Fruit fly (Drosophila melanogaster) whole organism, prepupa: ENCODE measurements around the gene Rlb1.
A peak's percentile ranks its signal among the peaks of the same experiment; 100 is the strongest.

Experiments
- Blimp-1 ChIP-seq: fragments of 200-800 bp; sonication (Bioruptor generic); optimal IDR thresholded peaks from 3 replicates; lab custom pipeline; 2017; ENCODE audit warnings: missing biosample characterization, missing genetic modification characterization, mild to moderate bottlenecking, moderate library complexity, missing genetic modification reagents
- CG10631 ChIP-seq: fragments of 200-800 bp; sonication (Bioruptor generic); optimal IDR thresholded peaks from 2 replicates; lab custom pipeline; 2016; ENCODE audit warnings: missing biosample characterization, missing genetic modification characterization
- CG10669 ChIP-seq: fragments of 200-800 bp; sonication (Bioruptor generic); optimal IDR thresholded peaks from 3 replicates; lab custom pipeline; 2018; ENCODE audit warnings: missing biosample characterization, mild to moderate bottlenecking, missing genetic modification characterization, moderate library complexity
- CG11902 ChIP-seq: fragments of 200-800 bp; sonication (Bioruptor generic); optimal IDR thresholded peaks from 3 replicates; lab custom pipeline; 2016; ENCODE audit warnings: missing biosample characterization, missing genetic modification characterization
- CG15336 ChIP-seq: fragments of 200-800 bp; sonication (Bioruptor generic); IDR thresholded peaks from 2 replicates; pipeline ENCODE4 v1.3.6; 2022; ENCODE audit warnings: missing biosample characterization, missing genetic modification characterization
- CG3032 ChIP-seq: fragments of 200-800 bp; optimal IDR thresholded peaks from 2 replicates; lab custom pipeline; 2019; ENCODE audit warnings: missing biosample characterization, mild to moderate bottlenecking, missing genetic modification characterization, moderate library complexity
- CG31627 ChIP-seq: fragments of 200-800 bp; sonication (Bioruptor generic); optimal IDR thresholded peaks from 3 replicates; lab custom pipeline; 2016; ENCODE audit warnings: missing biosample characterization, missing genetic modification characterization
- CG32006 ChIP-seq: fragments of 200-800 bp; sonication (Bioruptor generic); optimal IDR thresholded peaks from 3 replicates; lab custom pipeline; 2017; ENCODE audit warnings: missing biosample characterization, mild to moderate bottlenecking, missing genetic modification characterization
- CG34406 ChIP-seq: fragments of 200-800 bp; sonication (Bioruptor generic); optimal IDR thresholded peaks from 3 replicates; lab custom pipeline; 2016; ENCODE audit warnings: missing biosample characterization, missing genetic modification characterization
- CG3919 ChIP-seq: fragments of 200-800 bp; sonication (Bioruptor generic); optimal IDR thresholded peaks from 3 replicates; lab custom pipeline; 2016; ENCODE audit warnings: missing biosample characterization, missing genetic modification characterization
- CG4318 ChIP-seq: fragments of 200-800 bp; sonication (Bioruptor generic); optimal IDR thresholded peaks from 3 replicates; lab custom pipeline; 2017; ENCODE audit warnings: missing biosample characterization, mild to moderate bottlenecking, missing genetic modification characterization
- CG6163 ChIP-seq: fragments of 200-800 bp; sonication (Bioruptor generic); IDR thresholded peaks from 3 replicates; pipeline ENCODE4 v1.3.6; 2022; ENCODE audit warnings: missing biosample characterization, missing genetic modification characterization
- CG6276 ChIP-seq: fragments of 200-800 bp; sonication (Bioruptor generic); optimal IDR thresholded peaks from 2 replicates; lab custom pipeline; 2017; ENCODE audit warnings: missing biosample characterization, mild to moderate bottlenecking, missing genetic modification characterization
- CG6792 ChIP-seq: fragments of 200-800 bp; sonication (Bioruptor generic); optimal IDR thresholded peaks from 3 replicates; lab custom pipeline; 2016; ENCODE audit warnings: missing biosample characterization, missing genetic modification characterization
- CG6808 ChIP-seq: fragments of 200-800 bp; sonication (Bioruptor generic); optimal IDR thresholded peaks from 3 replicates; lab custom pipeline; 2017; ENCODE audit warnings: missing biosample characterization, missing genetic modification characterization, mild to moderate bottlenecking, moderate library complexity, missing genetic modification reagents
- CG6854 ChIP-seq: fragments of 200-800 bp; sonication (Bioruptor generic); optimal IDR thresholded peaks from 2 replicates; lab custom pipeline; 2017; ENCODE audit warnings: missing biosample characterization, mild to moderate bottlenecking, missing genetic modification characterization
- CG7368 ChIP-seq: fragments of 200-800 bp; sonication (Bioruptor generic); optimal IDR thresholded peaks from 3 replicates; lab custom pipeline; 2016; ENCODE audit warnings: missing biosample characterization, missing genetic modification characterization
- CG8119 ChIP-seq: fragments of 200-800 bp; sonication (Bioruptor generic); IDR thresholded peaks from 3 replicates; pipeline ENCODE4 v1.3.6; 2022; ENCODE audit warnings: missing biosample characterization, missing genetic modification characterization
- CG8319 ChIP-seq: fragments of 200-800 bp; sonication (Bioruptor generic); optimal IDR thresholded peaks from 3 replicates; lab custom pipeline; 2016; ENCODE audit warnings: missing biosample characterization, missing genetic modification characterization
- CG8632 ChIP-seq: fragments of 200-800 bp; sonication (Bioruptor generic); optimal IDR thresholded peaks from 3 replicates; lab custom pipeline; 2016; ENCODE audit warnings: missing biosample characterization, missing genetic modification characterization
- CG9139 ChIP-seq: fragments of 200-800 bp; sonication (Bioruptor generic); optimal IDR thresholded peaks from 3 replicates; lab custom pipeline; 2017; ENCODE audit warnings: missing biosample characterization, mild to moderate bottlenecking, missing genetic modification characterization
- Eip75B ChIP-seq: fragments of 200-800 bp; sonication (Bioruptor generic); optimal IDR thresholded peaks from 3 replicates; lab custom pipeline; 2016; ENCODE audit warnings: missing biosample characterization, missing genetic modification characterization
- Eip78C ChIP-seq: fragments of 200-800 bp; sonication (Bioruptor generic); peaks from one replicate; lab custom pipeline; 2016; ENCODE audit warnings: missing biosample characterization, missing genetic modification characterization
- Eip93F ChIP-seq: fragments of 200-800 bp; sonication (Bioruptor generic); optimal IDR thresholded peaks from 2 replicates; lab custom pipeline; 2016; ENCODE audit warnings: missing biosample characterization, mild to moderate bottlenecking, missing genetic modification characterization
- Ets21C ChIP-seq: fragments of 200-800 bp; sonication (Bioruptor generic); optimal IDR thresholded peaks from 3 replicates; lab custom pipeline; 2016; ENCODE audit warnings: missing biosample characterization, missing genetic modification characterization
- Ets96B ChIP-seq: fragments of 200-800 bp; optimal IDR thresholded peaks from 2 replicates; lab custom pipeline; 2019; ENCODE audit warnings: missing biosample characterization, mild to moderate bottlenecking, missing genetic modification characterization, moderate library complexity
- Gug ChIP-seq: fragments of 200-800 bp; sonication (Bioruptor generic); IDR thresholded peaks from 2 replicates; pipeline ENCODE4 v1.3.6; 2022; ENCODE audit warnings: missing biosample characterization, missing genetic modification characterization
- Hr38 ChIP-seq: sonication (Bioruptor generic); optimal IDR thresholded peaks from 2 replicates; lab custom pipeline; 2016; ENCODE audit warnings: missing biosample characterization, missing genetic modification characterization
- Hr39 ChIP-seq: fragments of 200-800 bp; sonication (Bioruptor generic); optimal IDR thresholded peaks from 2 replicates; lab custom pipeline; 2016; ENCODE audit warnings: missing biosample characterization, missing genetic modification characterization
- Hr4 ChIP-seq: fragments of 200-800 bp; sonication (Bioruptor generic); optimal IDR thresholded peaks from 3 replicates; lab custom pipeline; 2016; ENCODE audit warnings: missing biosample characterization, missing genetic modification characterization
- Lpt ChIP-seq: fragments of 200-800 bp; sonication (Bioruptor generic); optimal IDR thresholded peaks from 3 replicates; lab custom pipeline; 2016; ENCODE audit warnings: missing biosample characterization, missing genetic modification characterization
- Met ChIP-seq: fragments of 200-800 bp; sonication (Bioruptor generic); optimal IDR thresholded peaks from 3 replicates; lab custom pipeline; 2016; ENCODE audit warnings: missing biosample characterization, missing genetic modification characterization
- OdsH ChIP-seq: fragments of 200-800 bp; sonication (Bioruptor generic); optimal IDR thresholded peaks from 3 replicates; lab custom pipeline; 2016; ENCODE audit warnings: missing biosample characterization, missing genetic modification characterization
- Smox ChIP-seq: fragments of 200-800 bp; sonication (Bioruptor generic); optimal IDR thresholded peaks from 3 replicates; lab custom pipeline; 2016; ENCODE audit warnings: missing biosample characterization, missing genetic modification characterization
- achi ChIP-seq: fragments of 200-800 bp; sonication (Bioruptor generic); optimal IDR thresholded peaks from 3 replicates; lab custom pipeline; 2016; ENCODE audit warnings: missing biosample characterization, missing genetic modification characterization
- cyc ChIP-seq: fragments of 200-800 bp; sonication (Bioruptor generic); optimal IDR thresholded peaks from 3 replicates; lab custom pipeline; 2016; ENCODE audit warnings: missing biosample characterization, missing genetic modification characterization
- dac ChIP-seq: fragments of 200-800 bp; sonication (Bioruptor generic); optimal IDR thresholded peaks from 2 replicates; lab custom pipeline; 2017; ENCODE audit warnings: missing biosample characterization, mild to moderate bottlenecking, missing genetic modification characterization
- dsx ChIP-seq: fragments of 200-800 bp; optimal IDR thresholded peaks from 3 replicates; lab custom pipeline; 2019; ENCODE audit warnings: missing biosample characterization, mild to moderate bottlenecking, missing genetic modification characterization, moderate library complexity; ENCODE audit not compliant: poor library complexity, severe bottlenecking
- eg ChIP-seq: fragments of 200-800 bp; sonication (Bioruptor generic); IDR thresholded peaks from 3 replicates; pipeline ENCODE4 v1.3.6; 2022; ENCODE audit warnings: missing biosample characterization, missing genetic modification characterization
- esn ChIP-seq: fragments of 200-800 bp; sonication (Bioruptor generic); optimal IDR thresholded peaks from 2 replicates; lab custom pipeline; 2016; ENCODE audit warnings: missing biosample characterization, mild to moderate bottlenecking, missing genetic modification characterization, moderate library complexity
- fd85E ChIP-seq: fragments of 200-800 bp; sonication (Bioruptor generic); optimal IDR thresholded peaks from 3 replicates; lab custom pipeline; 2016; ENCODE audit warnings: missing biosample characterization, missing genetic modification characterization
- fkh ChIP-seq: fragments of 200-800 bp; sonication (Bioruptor generic); optimal IDR thresholded peaks from 3 replicates; lab custom pipeline; 2017; ENCODE audit warnings: missing biosample characterization, mild to moderate bottlenecking, missing genetic modification characterization, moderate library complexity
- lz ChIP-seq: fragments of 200-800 bp; sonication (Bioruptor generic); optimal IDR thresholded peaks from 3 replicates; lab custom pipeline; 2016; ENCODE audit warnings: missing biosample characterization, missing genetic modification characterization
- pdm3 ChIP-seq: fragments of 200-800 bp; sonication (Bioruptor generic); optimal IDR thresholded peaks from 3 replicates; lab custom pipeline; 2016; ENCODE audit warnings: missing biosample characterization, missing genetic modification characterization
- ss ChIP-seq, 2 experiments: fragments of 200-800 bp; sonication (Bioruptor generic); optimal IDR thresholded peaks; 2 replicates in 1 of 2; 3 replicates in 1 of 2; lab custom pipeline; 2017 to 2018; ENCODE audit warnings: mild to moderate bottlenecking in 2 of 2, missing biosample characterization in 2 of 2, missing genetic modification characterization in 2 of 2, moderate library complexity in 1 of 2
- svp ChIP-seq: fragments of 200-800 bp; sonication (Bioruptor generic); peaks from one replicate; lab custom pipeline; 2016; ENCODE audit warnings: missing biosample characterization, missing genetic modification characterization
- topi ChIP-seq: fragments of 200-800 bp; sonication (Bioruptor generic); optimal IDR thresholded peaks from 3 replicates; lab custom pipeline; 2016; ENCODE audit warnings: missing biosample characterization, missing genetic modification characterization
- vri ChIP-seq: fragments of 200-800 bp; sonication (Bioruptor generic); optimal IDR thresholded peaks from 3 replicates; lab custom pipeline; 2016; ENCODE audit warnings: missing biosample characterization, mild to moderate bottlenecking, missing genetic modification characterization

Gene Rlb1

dm6 chr3R:9513052-9513420 is at the start of gene Rlb1, which contains the start of gene Ras85D (continued):
- TF ChIP-seq CG8632 (GFP tag; lab: Kevin White, UChicago) (no peak), topi (peak; percentile 49), CG10631 (GFP tag; lab: Kevin White, UChicago) (no peak), CG6808 (GFP tag; lab: Kevin White, UChicago) (no peak), Blimp-1 (GFP tag; lab: Kevin White, UChicago) (no peak), Hr4 (GFP tag; lab: Kevin White, UChicago) (no peak)

DNA sequence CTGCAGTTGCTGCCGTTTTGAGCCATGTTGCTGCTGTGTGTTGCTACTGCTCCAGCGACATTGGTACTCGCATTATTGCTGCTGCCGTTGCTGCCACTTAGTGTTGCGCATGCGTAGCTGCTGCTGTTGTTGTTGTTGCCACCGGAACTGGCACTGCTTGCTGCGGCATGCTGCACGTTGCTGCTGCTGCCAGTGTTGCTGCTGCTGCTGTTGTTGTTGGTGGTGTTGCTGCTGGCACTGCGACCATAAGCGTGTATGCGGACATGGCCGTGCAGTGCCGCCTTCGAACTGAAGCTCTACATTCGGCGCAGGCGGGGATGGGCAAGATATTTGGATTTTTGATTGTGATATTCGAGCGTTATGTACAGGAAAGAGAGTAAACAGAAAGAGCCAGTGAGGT is 45.0 kb upstream of the Rlb1 start:
- no peak for TF ChIP-seq CG34406 (GFP tag; lab: Kevin White, UChicago)
- peak; percentile 36 for TF ChIP-seq svp (GFP tag; lab: Kevin White, UChicago)

- TF ChIP-seq Hr39: no peak
- TF ChIP-seq Lpt (GFP tag; lab: Kevin White, UChicago): peak; percentile 41
- TF ChIP-seq Eip75B (GFP tag; lab: Kevin White, UChicago): no peak
- TF ChIP-seq cyc: no peak
- no peak for TF ChIP-seq fd85E (GFP tag; lab: Kevin White, UChicago)
- no peak for TF ChIP-seq Hr38 (GFP tag; lab: Kevin White, UChicago)
- peak; percentile 28 for TF ChIP-seq OdsH
- peak; percentile 65 for TF ChIP-seq CG6163 (GFP tag; lab: Robert Waterston, UW)
- peak; percentile 63; the same call in 1 of the 3 replicates for TF ChIP-seq eg (GFP tag; lab: Robert Waterston, UW)
- TF ChIP-seq CG8319 (GFP tag; lab: Kevin White, UChicago): no peak
- peak; percentile 54 for TF ChIP-seq CG32006 (GFP tag; lab: Kevin White, UChicago)
- TF ChIP-seq ss (GFP tag; optimal IDR thresholded peaks at IDR 0.05; lab: Kevin White, UChicago): no peak
- peak; percentile 83 for TF ChIP-seq CG15336 (GFP tag; lab: Robert Waterston, UW)
- TF ChIP-seq Eip78C (GFP tag; lab: Kevin White, UChicago): peak; percentile 51
- no peak for TF ChIP-seq CG7368 (GFP tag; lab: Kevin White, UChicago)
- TF ChIP-seq CG8632 (GFP tag; lab: Kevin White, UChicago): no peak
- peak; percentile 52 for TF ChIP-seq Hr4 (GFP tag; lab: Kevin White, UChicago)
- TF ChIP-seq Gug (GFP tag; lab: Robert Waterston, UW): peak; percentile 66
- TF ChIP-seq vri (GFP tag; lab: Kevin White, UChicago): no peak
- peak; percentile 49 for TF ChIP-seq CG3919 (GFP tag; lab: Kevin White, UChicago)
- no peak for TF ChIP-seq CG4318 (GFP tag; lab: Kevin White, UChicago)
- TF ChIP-seq CG31627 (GFP tag; lab: Kevin White, UChicago): no peak
- TF ChIP-seq topi: no peak
- no peak for TF ChIP-seq CG3032
- TF ChIP-seq CG6792 (GFP tag; lab: Kevin White, UChicago): no peak
- TF ChIP-seq Ets96B (tag; lab: Kevin White, UChicago): no peak
- no peak for TF ChIP-seq CG9139 (GFP tag; lab: Kevin White, UChicago)
- no peak for TF ChIP-seq dsx (GFP tag; lab: Kevin White, UChicago)
- TF ChIP-seq Blimp-1 (GFP tag; lab: Kevin White, UChicago): no peak
- TF ChIP-seq svp (GFP tag; lab: Kevin White, UChicago): no peak
- TF ChIP-seq CG6276 (GFP tag; lab: Kevin White, UChicago): peak; percentile 48
- TF ChIP-seq CG10631 (GFP tag; lab: Kevin White, UChicago): peak; percentile 43
- TF ChIP-seq fkh: no peak
- peak; percentile 26 for TF ChIP-seq achi
- TF ChIP-seq lz (GFP tag; lab: Kevin White, UChicago): no peak
- TF ChIP-seq CG11902 (GFP tag; lab: Kevin White, UChicago): no peak
- no peak for TF ChIP-seq Met (GFP tag; lab: Kevin White, UChicago)
- TF ChIP-seq dac: peak; percentile 11
- no peak for TF ChIP-seq Ets21C (GFP tag; lab: Kevin White, UChicago)
- no peak for TF ChIP-seq esn (GFP tag; lab: Kevin White, UChicago)
- TF ChIP-seq CG8119 (GFP tag; lab: Robert Waterston, UW): peak; percentile 76
- TF ChIP-seq CG10669 (GFP tag; lab: Kevin White, UChicago): no peak
- TF ChIP-seq CG6854 (GFP tag; lab: Kevin White, UChicago): no peak
- TF ChIP-seq Smox (GFP tag; lab: Kevin White, UChicago): no peak
- no peak for TF ChIP-seq Eip93F (GFP tag; lab: Kevin White, UChicago)
- TF ChIP-seq pdm3 (GFP tag; lab: Kevin White, UChicago): no peak
- TF ChIP-seq CG34406 (GFP tag; lab: Kevin White, UChicago): no peak
Observed at dm6 chr3R:9480396-9480795, 32.7 kb upstream of the Rlb1 start.
